Worm (Caenorhabditis elegans): ENCODE measurements around the gene C08F8.15.

The C08F8.15 gene

DNA sequence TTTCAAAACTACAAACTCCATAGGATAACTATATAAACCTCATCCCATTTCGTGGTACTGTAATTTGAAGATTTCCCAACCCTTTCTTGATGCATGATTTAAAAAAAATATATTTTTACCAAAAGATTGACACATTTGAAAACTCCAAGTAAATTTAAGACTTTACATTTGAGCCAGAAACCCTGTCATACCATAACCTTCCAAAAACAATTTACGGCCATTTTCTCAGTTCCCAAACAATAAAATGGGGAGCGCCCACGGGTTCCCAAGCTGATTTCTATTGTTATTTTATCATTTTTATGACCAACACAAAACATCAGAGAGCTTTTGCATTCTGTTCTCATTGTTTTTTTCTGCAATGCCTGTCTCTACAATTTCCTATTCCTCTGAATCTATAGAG lies 48.0 kb downstream of the C08F8.15 start, which contains the start of gene clc-9:
Gene clc-9, plus strand, starts transcription at position 301 of the 400 bp plus-strand sequence.
- TF ChIP-seq snpc-1.3 (tag; optimal IDR thresholded peaks at IDR 0.05; ENCODE audit: insufficient read depth) (no peak), mxl-1 (tag; optimal IDR thresholded peaks at IDR 0.05) (no peak), aptf-3 (GFP tag; IDR thresholded peaks at IDR 0.05) (no peak), hmg-1.2 (GFP tag; IDR thresholded peaks at IDR 0.05) (no peak), hmg-20 (GFP tag; IDR thresholded peaks at IDR 0.05) (no peak), dox-1 (GFP tag; IDR thresholded peaks at IDR 0.05) (no peak), egl-18 (GFP tag; IDR thresholded peaks at IDR 0.05) (no peak), ztf-26 (tag; optimal IDR thresholded peaks at IDR 0.05) (no peak), ztf-18 (tag; optimal IDR thresholded peaks at IDR 0.05) (no peak), let-607 (tag; optimal IDR thresholded peaks at IDR 0.05) (no peak), hsf-1 (GFP tag; IDR thresholded peaks at IDR 0.05) (no peak), F33H1.4 (GFP tag; IDR thresholded peaks at IDR 0.05) (no peak), ztf-25 (GFP tag; IDR thresholded peaks at IDR 0.05) (no peak), repo-1 (tag; optimal IDR thresholded peaks at IDR 0.05) (no peak), gei-17 (GFP tag; optimal IDR thresholded peaks at IDR 0.05) (no peak), lir-1 (GFP tag; conservative IDR thresholded peaks at IDR 0.05) (no peak), dpff-1 (tag; optimal IDR thresholded peaks at IDR 0.05) (no peak)

DNA sequence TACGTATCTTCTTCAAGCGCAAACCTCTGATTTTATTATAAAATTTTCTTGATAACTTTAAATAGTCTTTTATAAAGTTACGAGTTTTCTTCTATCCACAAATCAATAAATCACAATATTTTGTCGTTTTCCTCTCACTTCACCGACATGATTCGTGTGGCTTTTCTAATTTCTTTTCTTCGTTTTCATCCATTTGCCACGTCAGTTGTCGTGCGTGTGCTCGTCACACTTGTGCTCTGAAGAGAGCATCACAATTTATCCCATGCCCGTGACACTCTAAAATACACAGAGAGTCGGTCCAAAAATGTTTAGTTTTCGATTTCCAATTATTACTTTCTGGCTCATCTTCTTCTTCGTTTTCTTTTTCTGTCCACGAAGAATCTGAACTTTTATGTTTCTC lies 48.7 kb downstream of the C08F8.15 start:
- TF ChIP-seq rcor-1 (GFP tag; IDR thresholded peaks at IDR 0.05), result no peak
- no peak for TF ChIP-seq unc-130 (GFP tag; optimal IDR thresholded peaks at IDR 0.05)
- TF ChIP-seq ztf-25 (GFP tag; IDR thresholded peaks at IDR 0.05), result no peak
- no peak for TF ChIP-seq let-526 (GFP tag; IDR thresholded peaks at IDR 0.05)
- TF ChIP-seq let-607 (tag; optimal IDR thresholded peaks at IDR 0.05), result no peak
- TF ChIP-seq F33H1.4 (GFP tag; IDR thresholded peaks at IDR 0.05), result no peak
- TF ChIP-seq ceh-79 (tag; optimal IDR thresholded peaks at IDR 0.05), result no peak
- TF ChIP-seq mcd-1 (GFP tag; IDR thresholded peaks at IDR 0.05), result no peak
- no peak for TF ChIP-seq ztf-26 (tag; optimal IDR thresholded peaks at IDR 0.05)

ce11 chrIV:11110995-11111619 lies 49.5 kb downstream of the C08F8.15 start, which contains the start of gene rps-5:
Gene rps-5 (minus strand): TSS chrIV:11111045.
- TF ChIP-seq F49E8.2 (tag; optimal IDR thresholded peaks at IDR 0.05; ENCODE audit: insufficient read depth) (peak; percentile 19), lin-54 (GFP tag; optimal IDR thresholded peaks at IDR 0.05) (peak; percentile 51), snpc-3.4 (tag; optimal IDR thresholded peaks at IDR 0.05) (peak; percentile 41), madf-6 (GFP tag; IDR thresholded peaks at IDR 0.05) (peak; percentile 68), sea-2 (GFP tag; IDR thresholded peaks at IDR 0.05) (no peak), ama-1 (optimal IDR thresholded peaks at IDR 0.05) (no peak), ama-1 (GFP tag; optimal IDR thresholded peaks at IDR 0.05) (no peak), ztf-6 (GFP tag; IDR thresholded peaks at IDR 0.05) (no peak), lin-35 (GFP tag; optimal IDR thresholded peaks at IDR 0.05) (peak in 1 of 3 experiments; percentile 54), him-1 (tag; optimal IDR thresholded peaks at IDR 0.05) (no peak), tbp1 (GFP tag; optimal IDR thresholded peaks at IDR 0.05) (peak; percentile 34), snpc-1.3 (tag; optimal IDR thresholded peaks at IDR 0.05; ENCODE audit: insufficient read depth) (peak; percentile 33), F33H1.4 (GFP tag; IDR thresholded peaks at IDR 0.05) (peak; percentile 83), mcd-1 (GFP tag; IDR thresholded peaks at IDR 0.05) (peak; percentile 54), lsl-1 (GFP tag; optimal IDR thresholded peaks at IDR 0.05) (peak; percentile 55), unc-130 (GFP tag; optimal IDR thresholded peaks at IDR 0.05) (no peak), cebp-1 (GFP tag; IDR thresholded peaks at IDR 0.05) (no peak), cebp-1 (tag; optimal IDR thresholded peaks at IDR 0.05) (peak; percentile 19), tlf-1 (GFP tag; optimal IDR thresholded peaks at IDR 0.05) (no peak), rec-8 (tag; optimal IDR thresholded peaks at IDR 0.05) (no peak), rcor-1 (GFP tag; IDR thresholded peaks at IDR 0.05) (peak; percentile 40; the same call in 1 of the 2 replicates), hmg-1.2 (GFP tag; IDR thresholded peaks at IDR 0.05) (peak; percentile 93), B0035.1 (tag; optimal IDR thresholded peaks at IDR 0.05) (no peak), D2030.7 (GFP tag; IDR thresholded peaks at IDR 0.05) (peak; percentile 52; the same call in 1 of the 2 replicates), snpc-4 (GFP tag; optimal IDR thresholded peaks at IDR 0.05) (no peak), snpc-4 (tag; optimal IDR thresholded peaks at IDR 0.05) (peak in 2 of 4 experiments; percentile 29 to 31), let-607 (tag; optimal IDR thresholded peaks at IDR 0.05) (peak in 1 of 2 experiments; percentile 32), die-1 (tag; optimal IDR thresholded peaks at IDR 0.05) (no peak), pbrm-1 (GFP tag; IDR thresholded peaks at IDR 0.05) (0 out of 2 replicates have a peak, but pooled peaks have one; percentile 11)

All from whole organism, young adult.